Fruit fly (Drosophila melanogaster) whole organism, embryonic: ENCODE results near the gene mRpL13.

ENCODE experiments used
- Adf1 ChIP-seq: fragments of 200-800 bp; sonication (Bioruptor generic); IDR thresholded peaks from 2 replicates; pipeline ENCODE4 v1.3.6; 2022; ENCODE audit warnings: missing biosample characterization, missing genetic modification characterization
- CG10543 ChIP-seq: fragments of 200-800 bp; sonication (Bioruptor generic); optimal IDR thresholded peaks from 3 replicates; lab custom pipeline; 2017; ENCODE audit warnings: missing biosample characterization, mild to moderate bottlenecking, missing genetic modification characterization, moderate library complexity
- CG10565 ChIP-seq: fragments of 200-800 bp; sonication (Bioruptor generic); optimal IDR thresholded peaks from 3 replicates; lab custom pipeline; 2016; ENCODE audit warnings: missing biosample characterization, mild to moderate bottlenecking, missing genetic modification characterization
- CG11093 ChIP-seq: fragments of 200-800 bp; sonication (Bioruptor generic); IDR thresholded peaks from 3 replicates; pipeline ENCODE4 v1.3.6; 2022; ENCODE audit warnings: missing biosample characterization, missing genetic modification characterization
- CG12155 ChIP-seq: fragments of 200-800 bp; sonication (Bioruptor generic); optimal IDR thresholded peaks from 3 replicates; lab custom pipeline; 2016; ENCODE audit warnings: missing biosample characterization, missing genetic modification characterization
- CG13296 ChIP-seq: fragments of 200-800 bp; sonication (Bioruptor generic); optimal IDR thresholded peaks from 3 replicates; lab custom pipeline; 2018; ENCODE audit warnings: missing biosample characterization, mild to moderate bottlenecking, missing genetic modification characterization
- CG14667 ChIP-seq: fragments of 200-800 bp; sonication (Bioruptor generic); IDR thresholded peaks from 2 replicates; pipeline ENCODE4 v1.3.6; 2022; ENCODE audit warnings: missing biosample characterization, missing genetic modification characterization
- CG15011 ChIP-seq: fragments of 200-800 bp; sonication (Bioruptor generic); optimal IDR thresholded peaks from 3 replicates; lab custom pipeline; 2018; ENCODE audit warnings: missing biosample characterization, mild to moderate bottlenecking, missing genetic modification characterization
- CG15696 ChIP-seq: fragments of 200-800 bp; sonication (Bioruptor generic); optimal IDR thresholded peaks from 2 replicates; lab custom pipeline; 2019; ENCODE audit warnings: missing biosample characterization, mild to moderate bottlenecking, missing genetic modification characterization, moderate library complexity
- CG1647 ChIP-seq: fragments of 200-800 bp; sonication (Bioruptor generic); optimal IDR thresholded peaks from 3 replicates; lab custom pipeline; 2016; ENCODE audit warnings: missing biosample characterization, missing genetic modification characterization
- CG17186 ChIP-seq: fragments of 200-800 bp; sonication (Bioruptor generic); optimal IDR thresholded peaks from 3 replicates; lab custom pipeline; 2017; ENCODE audit warnings: missing biosample characterization, missing genetic modification reagents, missing genetic modification characterization
- CG17612 ChIP-seq: fragments of 200-800 bp; sonication (Bioruptor generic); IDR thresholded peaks from 2 replicates; pipeline ENCODE4 v1.3.6; 2022; ENCODE audit warnings: missing biosample characterization, missing genetic modification characterization
- CG18599 ChIP-seq: fragments of 200-800 bp; sonication (Bioruptor generic); optimal IDR thresholded peaks from 3 replicates; lab custom pipeline; 2017; ENCODE audit warnings: missing biosample characterization, missing genetic modification characterization, mild to moderate bottlenecking, moderate library complexity, missing genetic modification reagents
- CG18619 ChIP-seq: fragments of 200-800 bp; sonication (Bioruptor generic); optimal IDR thresholded peaks from 3 replicates; lab custom pipeline; 2017; ENCODE audit warnings: missing biosample characterization, mild to moderate bottlenecking, missing genetic modification characterization
- CG2116 ChIP-seq: fragments of 200-800 bp; sonication (Bioruptor generic); optimal IDR thresholded peaks from 3 replicates; lab custom pipeline; 2018; ENCODE audit warnings: missing biosample characterization, mild to moderate bottlenecking, missing genetic modification characterization
- CG2120 ChIP-seq: fragments of 200-800 bp; sonication (Bioruptor generic); optimal IDR thresholded peaks from 3 replicates; lab custom pipeline; 2016; ENCODE audit warnings: missing biosample characterization, missing genetic modification characterization
- CG2199 ChIP-seq: fragments of 200-800 bp; sonication (Bioruptor generic); IDR thresholded peaks from 3 replicates; pipeline ENCODE4 v1.3.6; 2022; ENCODE audit warnings: missing biosample characterization, missing genetic modification characterization
- CG32532 ChIP-seq: fragments of 200-800 bp; sonication (Bioruptor generic); IDR thresholded peaks from 2 replicates; pipeline ENCODE4 v1.3.6; 2022; ENCODE audit warnings: missing biosample characterization, missing genetic modification characterization
- CG32767 ChIP-seq: fragments of 200-800 bp; sonication (Bioruptor generic); IDR thresholded peaks from 2 replicates; pipeline ENCODE4 v1.3.6; 2022; ENCODE audit warnings: missing biosample characterization, missing genetic modification characterization
- CG3281 ChIP-seq: fragments of 200-800 bp; sonication (Bioruptor generic); optimal IDR thresholded peaks from 3 replicates; lab custom pipeline; 2017; ENCODE audit warnings: missing biosample characterization, mild to moderate bottlenecking, missing genetic modification characterization
- CG4328 ChIP-seq: fragments of 200-800 bp; sonication (Bioruptor generic); optimal IDR thresholded peaks from 3 replicates; lab custom pipeline; 2017; ENCODE audit warnings: missing biosample characterization, missing genetic modification reagents, missing genetic modification characterization
- CG4360 ChIP-seq: fragments of 200-800 bp; sonication (Bioruptor generic); IDR thresholded peaks from 2 replicates; pipeline ENCODE4 v1.3.6; 2022; ENCODE audit warnings: missing biosample characterization, missing genetic modification characterization
- CG8359 ChIP-seq: fragments of 200-800 bp; sonication (Bioruptor generic); optimal IDR thresholded peaks from 2 replicates; lab custom pipeline; 2017; ENCODE audit warnings: missing biosample characterization, mild to moderate bottlenecking, missing genetic modification characterization, borderline replicate concordance
- D ChIP-seq, 2 experiments: fragments of 200-800 bp in 1 of 2; fragments of >200 bp in 1 of 2; sonication (Bioruptor generic) in 1 of 2; optimal IDR thresholded peaks; 2 replicates in 1 of 2; 3 replicates in 1 of 2; lab custom pipeline; 2017; ENCODE audit warnings: mild to moderate bottlenecking in 1 of 2, missing biosample characterization in 1 of 2, missing genetic modification characterization in 1 of 2, missing genetic modification reagents in 1 of 2
- D19B ChIP-seq: fragments of 200-800 bp; sonication (Bioruptor generic); optimal IDR thresholded peaks from 2 replicates; lab custom pipeline; 2017; ENCODE audit warnings: missing biosample characterization, mild to moderate bottlenecking, missing genetic modification characterization
- Deaf1 ChIP-seq: fragments of 200-800 bp; optimal IDR thresholded peaks from 3 replicates; lab custom pipeline; 2019; ENCODE audit warnings: missing biosample characterization, mild to moderate bottlenecking, missing genetic modification characterization, moderate library complexity
- Dip2 ChIP-seq: fragments of 200-800 bp; sonication (Bioruptor generic); IDR thresholded peaks from 2 replicates; pipeline ENCODE4 v1.3.6; 2022; ENCODE audit warnings: missing biosample characterization, missing genetic modification characterization
- Fer2 ChIP-seq: fragments of 200-800 bp; sonication (Bioruptor generic); optimal IDR thresholded peaks from 2 replicates; lab custom pipeline; 2018; ENCODE audit warnings: missing biosample characterization, mild to moderate bottlenecking, missing genetic modification characterization, moderate library complexity
- Gsc ChIP-seq: fragments of 200-800 bp; sonication (Bioruptor generic); IDR thresholded peaks from 2 replicates; pipeline ENCODE4 v1.3.6; 2022; ENCODE audit warnings: missing biosample characterization, missing genetic modification characterization
- HLH3B ChIP-seq: fragments of 200-800 bp; sonication (Bioruptor generic); IDR thresholded peaks from 2 replicates; pipeline ENCODE4 v1.3.6; 2022; ENCODE audit warnings: missing biosample characterization, missing genetic modification characterization
- Hmx ChIP-seq: fragments of 200-800 bp; sonication (Bioruptor generic); optimal IDR thresholded peaks from 2 replicates; lab custom pipeline; 2016; ENCODE audit warnings: missing biosample characterization, missing genetic modification characterization
- Lpt ChIP-seq: fragments of >200 bp; optimal IDR thresholded peaks from 2 replicates; lab custom pipeline; 2018; ENCODE audit warnings: missing biosample characterization, missing genetic modification characterization
- Neu2 ChIP-seq: fragments of 200-800 bp; sonication (Bioruptor generic); optimal IDR thresholded peaks from 3 replicates; lab custom pipeline; 2016; ENCODE audit warnings: missing biosample characterization, missing genetic modification characterization, borderline replicate concordance
- PHDP ChIP-seq: fragments of 200-800 bp; sonication (Bioruptor generic); optimal IDR thresholded peaks from 3 replicates; lab custom pipeline; 2018; ENCODE audit warnings: missing biosample characterization, mild to moderate bottlenecking, missing genetic modification characterization, moderate library complexity
- Tbp ChIP-seq: fragments of >200 bp; optimal IDR thresholded peaks from 2 replicates; lab custom pipeline; 2018; ENCODE audit warnings: missing biosample characterization, missing genetic modification characterization
- cad ChIP-seq: fragments of >200 bp; optimal IDR thresholded peaks from 2 replicates; lab custom pipeline; 2017; ENCODE audit warnings: missing biosample characterization, missing genetic modification characterization
- corto ChIP-seq: fragments of 200-800 bp; sonication (Bioruptor generic); optimal IDR thresholded peaks from 2 replicates; lab custom pipeline; 2016; ENCODE audit warnings: missing biosample characterization, mild to moderate bottlenecking, missing genetic modification characterization, moderate library complexity
- crol ChIP-seq: fragments of 200-800 bp; sonication (Bioruptor generic); IDR thresholded peaks from 2 replicates; pipeline ENCODE4 v1.3.6; 2022; ENCODE audit warnings: missing biosample characterization, missing genetic modification characterization
- cwo ChIP-seq: fragments of 200-800 bp; sonication (Bioruptor generic); optimal IDR thresholded peaks from 3 replicates; lab custom pipeline; 2017; ENCODE audit warnings: missing biosample characterization, missing genetic modification characterization, mild to moderate bottlenecking, moderate library complexity, missing genetic modification reagents
- dati ChIP-seq: fragments of 200-800 bp; sonication (Bioruptor generic); IDR thresholded peaks from 2 replicates; pipeline ENCODE4 v1.3.6; 2022; ENCODE audit warnings: missing biosample characterization, missing genetic modification characterization
- dm ChIP-seq: fragments of 200-800 bp; sonication (Bioruptor generic); optimal IDR thresholded peaks from 3 replicates; lab custom pipeline; 2016; ENCODE audit warnings: missing biosample characterization, missing genetic modification characterization
- kah ChIP-seq: fragments of 200-800 bp; sonication (Bioruptor generic); optimal IDR thresholded peaks from 2 replicates; lab custom pipeline; 2018; ENCODE audit warnings: missing biosample characterization, mild to moderate bottlenecking, missing genetic modification characterization
- sim ChIP-seq: fragments of 200-800 bp; sonication (Bioruptor generic); IDR thresholded peaks from 2 replicates; pipeline ENCODE4 v1.3.6; 2022; ENCODE audit warnings: missing biosample characterization, missing genetic modification characterization
- sr ChIP-seq: fragments of 200-800 bp; sonication (Bioruptor generic); IDR thresholded peaks from 3 replicates; pipeline ENCODE4 v1.3.6; 2022; ENCODE audit warnings: missing biosample characterization, missing genetic modification characterization
- tap ChIP-seq: fragments of 200-800 bp; optimal IDR thresholded peaks from 3 replicates; lab custom pipeline; 2019; ENCODE audit warnings: missing biosample characterization, mild to moderate bottlenecking, missing genetic modification characterization, moderate library complexity
- trem ChIP-seq: fragments of 200-800 bp; optimal IDR thresholded peaks from 3 replicates; lab custom pipeline; 2019; ENCODE audit warnings: missing biosample characterization, mild to moderate bottlenecking, missing genetic modification characterization, moderate library complexity
- wek ChIP-seq: fragments of 200-800 bp; sonication (Bioruptor generic); optimal IDR thresholded peaks from 3 replicates; lab custom pipeline; 2018; ENCODE audit warnings: missing biosample characterization, mild to moderate bottlenecking, missing genetic modification characterization, moderate library complexity

mRpL13 gene

dm6 chr2L:18823243-18823803 is 35.7 kb downstream of the mRpL13 start, which contains the start of gene Ugt36D1 (continued):
- TF ChIP-seq CG15696 (tag; lab: Kevin White, UChicago): no peak
- no peak for TF ChIP-seq CG2116
- no peak for TF ChIP-seq trem (tag; lab: Kevin White, UChicago)
- no peak for TF ChIP-seq PHDP
- TF ChIP-seq crol (GFP tag; lab: Robert Waterston, UW): no peak
- no peak for TF ChIP-seq CG4360 (GFP tag; lab: Robert Waterston, UW)
- TF ChIP-seq CG15011 (GFP tag; lab: Kevin White, UChicago): no peak
- no peak for TF ChIP-seq Neu2
- no peak for TF ChIP-seq CG11093
- TF ChIP-seq CG13296 (GFP tag; lab: Kevin White, UChicago): peak; percentile 21
- no peak for TF ChIP-seq D19B
- no peak for TF ChIP-seq Fer2 (tag; lab: Kevin White, UChicago)
- TF ChIP-seq CG2199: no peak
- TF ChIP-seq Hmx (GFP tag; lab: Kevin White, UChicago): no peak
- TF ChIP-seq Dip2 (GFP tag; lab: Robert Waterston, UW): no peak
- no peak for TF ChIP-seq D (optimal IDR thresholded peaks at IDR 0.05; lab: Kevin White, UChicago)
- no peak for TF ChIP-seq D (GFP tag; optimal IDR thresholded peaks at IDR 0.05; lab: Kevin White, UChicago)
- TF ChIP-seq kah (GFP tag; lab: Kevin White, UChicago): no peak
- TF ChIP-seq CG10543 (GFP tag; lab: Kevin White, UChicago): peak; percentile 17
- TF ChIP-seq sr (GFP tag; lab: Robert Waterston, UW): no peak
- TF ChIP-seq Deaf1 (tag; lab: Kevin White, UChicago): peak; percentile 98
- TF ChIP-seq corto (GFP tag; lab: Kevin White, UChicago): peak; percentile 4
- TF ChIP-seq HLH3B: peak; percentile 30; the same call in 1 of the 2 replicates
- TF ChIP-seq CG32532 (GFP tag; lab: Robert Waterston, UW): 0 out of 2 replicates have a peak, but pooled peaks have one; percentile 24
- TF ChIP-seq dm: no peak
- no peak for TF ChIP-seq CG10565 (GFP tag; lab: Kevin White, UChicago)
- TF ChIP-seq CG4328 (GFP tag; lab: Kevin White, UChicago): no peak
- TF ChIP-seq cwo (GFP tag; lab: Kevin White, UChicago): peak; percentile 57
- TF ChIP-seq CG12155: no peak
- TF ChIP-seq dati: no peak
- TF ChIP-seq CG18599: no peak
- TF ChIP-seq Lpt (GFP tag; lab: Kevin White, UChicago): no peak
- no peak for TF ChIP-seq cad (GFP tag; lab: Kevin White, UChicago)
- peak; percentile 0 for TF ChIP-seq CG3281
- peak; percentile 29; the same call in 1 of the 2 replicates for TF ChIP-seq Adf1 (GFP tag; lab: Robert Waterston, UW)
- no peak for TF ChIP-seq CG17186 (GFP tag; lab: Kevin White, UChicago)
- no peak for TF ChIP-seq sim (GFP tag; lab: Robert Waterston, UW)
- no peak for TF ChIP-seq CG14667 (GFP tag; lab: Robert Waterston, UW)
- no peak for TF ChIP-seq CG17612 (GFP tag; lab: Robert Waterston, UW)
- no peak for TF ChIP-seq CG1647 (GFP tag; lab: Kevin White, UChicago)
- no peak for TF ChIP-seq CG8359 (GFP tag; lab: Kevin White, UChicago)
- peak; percentile 69 for TF ChIP-seq CG32767 (GFP tag; lab: Robert Waterston, UW)
- TF ChIP-seq Gsc (GFP tag; lab: Robert Waterston, UW): no peak
- TF ChIP-seq CG18619 (GFP tag; lab: Kevin White, UChicago): no peak
- no peak for TF ChIP-seq tap (tag; lab: Kevin White, UChicago)
- no peak for TF ChIP-seq Tbp (GFP tag; lab: Kevin White, UChicago)
- no peak for TF ChIP-seq CG2120 (GFP tag; lab: Kevin White, UChicago)
- peak; percentile 8 for TF ChIP-seq wek (GFP tag; lab: Kevin White, UChicago)
